Fruit fly (Drosophila melanogaster) whole organism, wandering third instar larva: ENCODE data around the gene Prx5.

Source experiments
- Abd-B ChIP-seq: fragments of >200 bp; optimal IDR thresholded peaks from 2 replicates; lab custom pipeline; 2017; ENCODE audit warnings: missing biosample characterization, missing genetic modification characterization
- CG32264 ChIP-seq: fragments of 200-800 bp; sonication (Bioruptor generic); optimal IDR thresholded peaks from 2 replicates; lab custom pipeline; 2016; ENCODE audit warnings: missing biosample characterization, missing genetic modification characterization
- CG9705 ChIP-seq: fragments of 200-800 bp; sonication (Bioruptor generic); optimal IDR thresholded peaks from 2 replicates; lab custom pipeline; 2018; ENCODE audit warnings: missing biosample characterization, mild to moderate bottlenecking, missing genetic modification characterization
- CrebA ChIP-seq: fragments of 200-800 bp; sonication (Bioruptor generic); optimal IDR thresholded peaks from 2 replicates; lab custom pipeline; 2016; ENCODE audit warnings: missing biosample characterization, mild to moderate bottlenecking, missing genetic modification characterization, borderline replicate concordance
- Dfd ChIP-seq: fragments of >200 bp; optimal IDR thresholded peaks from 2 replicates; lab custom pipeline; 2017; ENCODE audit warnings: missing biosample characterization, missing genetic modification characterization
- Dif ChIP-seq: fragments of 200-275, 200-300 bp; sonication (Bioruptor generic); optimal IDR thresholded peaks from 2 replicates; lab custom pipeline; 2018; ENCODE audit warnings: missing biosample characterization, missing genetic modification characterization; ENCODE audit not compliant: partially characterized antibody
- GATAd ChIP-seq: sonication (Bioruptor generic); optimal IDR thresholded peaks from 2 replicates; lab custom pipeline; 2016; ENCODE audit warnings: missing biosample characterization, missing genetic modification characterization
- HLH106 ChIP-seq: fragments of 200-800 bp; optimal IDR thresholded peaks from 3 replicates; lab custom pipeline; 2019; ENCODE audit warnings: missing biosample characterization, mild to moderate bottlenecking, missing genetic modification characterization, moderate library complexity
- Hnf4 ChIP-seq: fragments of 200-800 bp; sonication (Bioruptor generic); optimal IDR thresholded peaks from 2 replicates; lab custom pipeline; 2016; ENCODE audit warnings: missing biosample characterization, mild to moderate bottlenecking, missing genetic modification characterization
- Hr78 ChIP-seq: fragments of >200 bp; optimal IDR thresholded peaks from 2 replicates; lab custom pipeline; 2017; ENCODE audit warnings: missing biosample characterization, missing genetic modification characterization
- Hr83 ChIP-seq: fragments of 200-300 bp; sonication (Bioruptor generic); optimal IDR thresholded peaks from 2 replicates; lab custom pipeline; 2016; ENCODE audit warnings: missing biosample characterization, mild to moderate bottlenecking, missing genetic modification characterization, moderate library complexity; ENCODE audit not compliant: poor library complexity, severe bottlenecking
- Jra ChIP-seq: sonication (Bioruptor generic); optimal IDR thresholded peaks from 2 replicates; lab custom pipeline; 2016; ENCODE audit warnings: missing biosample characterization, missing genetic modification characterization
- Mio ChIP-seq: sonication (Bioruptor generic); optimal IDR thresholded peaks from 2 replicates; lab custom pipeline; 2016; ENCODE audit warnings: missing biosample characterization, missing genetic modification characterization
- Myc ChIP-seq: fragments of >200 bp; optimal IDR thresholded peaks from 2 replicates; lab custom pipeline; 2017
- N ChIP-seq: fragments of >200 bp; optimal IDR thresholded peaks from 2 replicates; lab custom pipeline; 2018; ENCODE audit warnings: missing biosample characterization, missing external identifiers, missing genetic modification characterization
- OdsH ChIP-seq: fragments of 200-800 bp; sonication (Bioruptor generic); optimal IDR thresholded peaks from 2 replicates; lab custom pipeline; 2016; ENCODE audit warnings: missing biosample characterization, mild to moderate bottlenecking, missing genetic modification characterization
- Rel ChIP-seq, 2 experiments: fragments of 200-800 bp; sonication (Bioruptor generic) in 1 of 2; optimal IDR thresholded peaks; 2 replicates in 1 of 2; 3 replicates in 1 of 2; lab custom pipeline; 2016 to 2019; ENCODE audit warnings: mild to moderate bottlenecking in 2 of 2, missing biosample characterization in 2 of 2, missing genetic modification characterization in 2 of 2, moderate library complexity in 1 of 2
- Sp1 ChIP-seq: fragments of 200-800 bp; sonication (Bioruptor generic); optimal IDR thresholded peaks from 3 replicates; lab custom pipeline; 2019; ENCODE audit warnings: missing biosample characterization, mild to moderate bottlenecking, missing genetic modification characterization, moderate library complexity
- Vsx2 ChIP-seq: fragments of 200-300, 225-300 bp; sonication (Bioruptor generic); optimal IDR thresholded peaks from 2 replicates; lab custom pipeline; 2018; ENCODE audit warnings: missing biosample characterization, missing genetic modification characterization; ENCODE audit not compliant: partially characterized antibody
- br ChIP-seq: fragments of 200-800 bp; sonication (Bioruptor generic); optimal IDR thresholded peaks from 2 replicates; lab custom pipeline; 2016; ENCODE audit warnings: missing biosample characterization, missing genetic modification characterization
- brk ChIP-seq: fragments of 200-800 bp; sonication (Bioruptor generic); optimal IDR thresholded peaks from 2 replicates; lab custom pipeline; 2016; ENCODE audit warnings: missing biosample characterization, mild to moderate bottlenecking, missing genetic modification characterization
- dl ChIP-seq, 2 experiments: fragments of 175-275, 200-275 bp in 1 of 2; fragments of 200-275 bp in 1 of 2; sonication (Bioruptor generic); optimal IDR thresholded peaks; lab custom pipeline; 2018; ENCODE audit warnings: mild to moderate bottlenecking in 2 of 2, missing biosample characterization in 2 of 2, missing genetic modification characterization in 2 of 2, moderate library complexity in 2 of 2; ENCODE audit not compliant: partially characterized antibody in 2 of 2, insufficient read depth in 1 of 2
- dmrt93B ChIP-seq: fragments of 200-800 bp; sonication (Bioruptor generic); optimal IDR thresholded peaks from 2 replicates; lab custom pipeline; 2018; ENCODE audit warnings: missing biosample characterization, mild to moderate bottlenecking, missing genetic modification characterization
- dsf ChIP-seq: sonication (Bioruptor generic); optimal IDR thresholded peaks from 2 replicates; lab custom pipeline; 2016; ENCODE audit warnings: missing biosample characterization, missing genetic modification characterization, borderline replicate concordance
- ey ChIP-seq: fragments of 200-800 bp; sonication (Bioruptor generic); optimal IDR thresholded peaks from 2 replicates; lab custom pipeline; 2016; ENCODE audit warnings: missing biosample characterization, missing genetic modification characterization
- foxo ChIP-seq, 2 experiments: fragments of 200-800 bp; sonication (Bioruptor generic); optimal IDR thresholded peaks; 2 replicates in 1 of 2; 3 replicates in 1 of 2; lab custom pipeline; 2016 to 2017; ENCODE audit warnings: missing biosample characterization in 2 of 2, missing genetic modification characterization in 2 of 2
- fru ChIP-seq: fragments of 200-800 bp; sonication (Bioruptor generic); optimal IDR thresholded peaks from 3 replicates; lab custom pipeline; 2016; ENCODE audit warnings: missing biosample characterization, mild to moderate bottlenecking, missing genetic modification characterization
- h ChIP-seq: fragments of 200-800 bp; sonication (Bioruptor generic); optimal IDR thresholded peaks from 3 replicates; lab custom pipeline; 2016; ENCODE audit warnings: missing biosample characterization, mild to moderate bottlenecking, missing genetic modification characterization
- jim ChIP-seq: fragments of 175-275, 200-325 bp; sonication (Bioruptor generic); optimal IDR thresholded peaks from 2 replicates; lab custom pipeline; 2016; ENCODE audit warnings: missing biosample characterization, mild to moderate bottlenecking, missing genetic modification characterization
- lola ChIP-seq: fragments of >200 bp; optimal IDR thresholded peaks from 2 replicates; lab custom pipeline; 2017; ENCODE audit warnings: missing biosample characterization, missing genetic modification characterization
- psq ChIP-seq: fragments of 200-800 bp; sonication (Bioruptor generic); optimal IDR thresholded peaks from 3 replicates; lab custom pipeline; 2017; ENCODE audit warnings: missing biosample characterization, mild to moderate bottlenecking, missing genetic modification characterization, moderate library complexity
- rgr ChIP-seq: fragments of 200-800 bp; sonication (Bioruptor generic); optimal IDR thresholded peaks from 3 replicates; lab custom pipeline; 2016; ENCODE audit warnings: missing biosample characterization, mild to moderate bottlenecking, missing genetic modification characterization
- sage ChIP-seq: fragments of 200-800 bp; sonication (Bioruptor generic); optimal IDR thresholded peaks from 2 replicates; lab custom pipeline; 2016; ENCODE audit warnings: missing biosample characterization, mild to moderate bottlenecking, missing genetic modification characterization
- sv ChIP-seq: fragments of 200-800 bp; sonication (Bioruptor generic); optimal IDR thresholded peaks from 3 replicates; lab custom pipeline; 2016; ENCODE audit warnings: missing biosample characterization, missing genetic modification characterization
- tai ChIP-seq: sonication (Bioruptor generic); optimal IDR thresholded peaks from 2 replicates; lab custom pipeline; 2016; ENCODE audit warnings: missing biosample characterization, missing genetic modification characterization
- usp ChIP-seq: fragments of >200 bp; optimal IDR thresholded peaks from 2 replicates; lab custom pipeline; 2017; ENCODE audit warnings: missing biosample characterization, missing genetic modification characterization
- woc ChIP-seq: sonication (Bioruptor generic); optimal IDR thresholded peaks from 2 replicates; lab custom pipeline; 2016; ENCODE audit warnings: missing biosample characterization, mild to moderate bottlenecking, missing genetic modification characterization

The Prx5 gene

dm6 chr3R:18197802-18198148 lies 30.7 kb upstream of the Prx5 start:
- TF ChIP-seq tai (no peak), woc (GFP tag; lab: Kevin White, UChicago) (peak; percentile 34), GATAd (GFP tag; lab: Kevin White, UChicago) (no peak)

dm6 chr3R:18196991-18197801 lies 30.1 kb upstream of the Prx5 start:
- peak; percentile 97 for TF ChIP-seq Dif (GFP tag; lab: Kevin White, UChicago)
- TF ChIP-seq Rel (GFP tag; optimal IDR thresholded peaks at IDR 0.05; lab: Kevin White, UChicago): peak; percentile 89
- peak; percentile 58 for TF ChIP-seq Rel (tag; optimal IDR thresholded peaks at IDR 0.05; lab: Kevin White, UChicago)
- TF ChIP-seq brk (GFP tag; lab: Kevin White, UChicago): no peak
- TF ChIP-seq Vsx2 (GFP tag; lab: Kevin White, UChicago): peak; percentile 92
- peak; percentile 56 for TF ChIP-seq dmrt93B (GFP tag; lab: Kevin White, UChicago)
- TF ChIP-seq rgr: peak; percentile 33
- peak; percentile 8 for TF ChIP-seq Hnf4
- no peak for TF ChIP-seq usp
- peak; percentile 94 to 95 for TF ChIP-seq dl (GFP tag; optimal IDR thresholded peaks at IDR 0.05; lab: Kevin White, UChicago; ENCODE audit: insufficient read depth in 1 of 2, partially characterized antibody in 2 of 2)
- peak; percentile 77 for TF ChIP-seq Hr83 (GFP tag; lab: Kevin White, UChicago)
- no peak for TF ChIP-seq CG9705
- TF ChIP-seq sv (GFP tag; lab: Kevin White, UChicago): peak; percentile 48
- TF ChIP-seq fru (GFP tag; lab: Kevin White, UChicago): peak; percentile 68
- peak; percentile 94 for TF ChIP-seq psq (GFP tag; lab: Kevin White, UChicago)
- peak; percentile 63 for TF ChIP-seq h (GFP tag; lab: Kevin White, UChicago)
- no peak for TF ChIP-seq Abd-B (GFP tag; lab: Kevin White, UChicago)
- peak; percentile 94 for TF ChIP-seq N (GFP tag; lab: Kevin White, UChicago)
- TF ChIP-seq Dfd (GFP tag; lab: Kevin White, UChicago): no peak
- TF ChIP-seq foxo (GFP tag; optimal IDR thresholded peaks at IDR 0.05; lab: Kevin White, UChicago): peak; percentile 65 to 89
- no peak for TF ChIP-seq lola (GFP tag; lab: Kevin White, UChicago)
- peak; percentile 80 for TF ChIP-seq sage (GFP tag; lab: Kevin White, UChicago)
- peak; percentile 18 for TF ChIP-seq CG32264 (GFP tag; lab: Kevin White, UChicago)
- peak; percentile 77 for TF ChIP-seq jim
- TF ChIP-seq Myc (lab: Kevin White, UChicago): no peak
- TF ChIP-seq ey (GFP tag; lab: Kevin White, UChicago): peak; percentile 27
- peak; percentile 9 for TF ChIP-seq Jra (GFP tag; lab: Kevin White, UChicago)
- no peak for TF ChIP-seq Mio (GFP tag; lab: Kevin White, UChicago)
- no peak for TF ChIP-seq br
- peak; percentile 8 for TF ChIP-seq OdsH (GFP tag; lab: Kevin White, UChicago)
- TF ChIP-seq GATAd (GFP tag; lab: Kevin White, UChicago): no peak
- TF ChIP-seq tai: no peak
- TF ChIP-seq Hr78 (GFP tag; lab: Kevin White, UChicago): peak; percentile 58
- TF ChIP-seq woc (GFP tag; lab: Kevin White, UChicago): peak; percentile 66
- peak; percentile 53 for TF ChIP-seq HLH106
- peak; percentile 60 for TF ChIP-seq Sp1 (GFP tag; lab: Kevin White, UChicago)
- TF ChIP-seq CrebA: no peak
- TF ChIP-seq dsf (GFP tag; lab: Kevin White, UChicago): no peak

dm6 chr3R:18196622-18196990 lies 29.5 kb upstream of the Prx5 start:
- no peak for TF ChIP-seq OdsH (GFP tag; lab: Kevin White, UChicago)
- TF ChIP-seq Vsx2 (GFP tag; lab: Kevin White, UChicago): no peak
- no peak for TF ChIP-seq Mio (GFP tag; lab: Kevin White, UChicago)
- TF ChIP-seq tai: no peak
- TF ChIP-seq Rel (GFP tag; optimal IDR thresholded peaks at IDR 0.05; lab: Kevin White, UChicago): no peak
- no peak for TF ChIP-seq Rel (tag; optimal IDR thresholded peaks at IDR 0.05; lab: Kevin White, UChicago)
- TF ChIP-seq fru (GFP tag; lab: Kevin White, UChicago): no peak
- no peak for TF ChIP-seq N (GFP tag; lab: Kevin White, UChicago)
- no peak for TF ChIP-seq psq (GFP tag; lab: Kevin White, UChicago)
- no peak for TF ChIP-seq CrebA
- no peak for TF ChIP-seq sage (GFP tag; lab: Kevin White, UChicago)
- no peak for TF ChIP-seq Myc (lab: Kevin White, UChicago)
- TF ChIP-seq Dfd (GFP tag; lab: Kevin White, UChicago): no peak
- TF ChIP-seq Hnf4: no peak
- TF ChIP-seq CG32264 (GFP tag; lab: Kevin White, UChicago): no peak
- TF ChIP-seq Abd-B (GFP tag; lab: Kevin White, UChicago): no peak
- no peak for TF ChIP-seq Hr78 (GFP tag; lab: Kevin White, UChicago)
